Fruit fly (Drosophila melanogaster) whole organism, embryonic: Measurements from ENCODE around the gene Chpf.
A peak's percentile ranks its signal among the peaks of the same experiment; 100 is the strongest.

Experiments used
- ATbp ChIP-seq: fragments of 200-800 bp; sonication (Bioruptor generic); optimal IDR thresholded peaks from 2 replicates; lab custom pipeline; 2017; ENCODE audit warnings: missing biosample characterization, mild to moderate bottlenecking, missing genetic modification characterization, missing genetic modification reagents
- Ada2b ChIP-seq: fragments of 200-800 bp; sonication (Bioruptor generic); IDR thresholded peaks from 2 replicates; pipeline ENCODE4 v1.3.6; 2022; ENCODE audit warnings: missing biosample characterization, missing genetic modification characterization
- CG11398 ChIP-seq: fragments of 200-800 bp; sonication (Bioruptor generic); optimal IDR thresholded peaks from 2 replicates; lab custom pipeline; 2016; ENCODE audit warnings: missing biosample characterization, missing genetic modification characterization
- CG11695 ChIP-seq: fragments of 200-800 bp; sonication (Bioruptor generic); IDR thresholded peaks from 3 replicates; pipeline ENCODE4 v1.3.6; 2022; ENCODE audit warnings: missing biosample characterization, missing genetic modification characterization
- CG12071 ChIP-seq: fragments of 200-800 bp; sonication (Bioruptor generic); optimal IDR thresholded peaks from 3 replicates; lab custom pipeline; 2018; ENCODE audit warnings: missing biosample characterization, mild to moderate bottlenecking, missing genetic modification characterization
- CG12236 ChIP-seq: fragments of 200-800 bp; sonication (Bioruptor generic); optimal IDR thresholded peaks from 2 replicates; lab custom pipeline; 2016; ENCODE audit warnings: missing biosample characterization, missing genetic modification characterization
- CG13296 ChIP-seq: fragments of 200-800 bp; sonication (Bioruptor generic); optimal IDR thresholded peaks from 3 replicates; lab custom pipeline; 2018; ENCODE audit warnings: missing biosample characterization, mild to moderate bottlenecking, missing genetic modification characterization
- CG13424 ChIP-seq: fragments of 200-800 bp; sonication (Bioruptor generic); optimal IDR thresholded peaks from 2 replicates; lab custom pipeline; 2019; ENCODE audit warnings: missing biosample characterization, mild to moderate bottlenecking, missing genetic modification characterization, moderate library complexity
- CG15011 ChIP-seq: fragments of 200-800 bp; sonication (Bioruptor generic); optimal IDR thresholded peaks from 3 replicates; lab custom pipeline; 2018; ENCODE audit warnings: missing biosample characterization, mild to moderate bottlenecking, missing genetic modification characterization
- CG31441 ChIP-seq: fragments of 200-800 bp; sonication (Bioruptor generic); IDR thresholded peaks from 2 replicates; pipeline ENCODE4 v1.3.6; 2022; ENCODE audit warnings: missing biosample characterization, missing genetic modification characterization
- CG34422 ChIP-seq: fragments of 200-800 bp; sonication (Bioruptor generic); IDR thresholded peaks from 3 replicates; pipeline ENCODE4 v1.3.6; 2022; ENCODE audit warnings: missing biosample characterization, missing genetic modification characterization
- CG4360 ChIP-seq: fragments of 200-800 bp; sonication (Bioruptor generic); IDR thresholded peaks from 2 replicates; pipeline ENCODE4 v1.3.6; 2022; ENCODE audit warnings: missing biosample characterization, missing genetic modification characterization
- CG8765 ChIP-seq: fragments of 200-800 bp; sonication (Bioruptor generic); IDR thresholded peaks from 2 replicates; pipeline ENCODE4 v1.3.6; 2022; ENCODE audit warnings: missing biosample characterization, missing genetic modification characterization
- CG9817 ChIP-seq: fragments of 200-800 bp; sonication (Bioruptor generic); optimal IDR thresholded peaks from 2 replicates; lab custom pipeline; 2018; ENCODE audit warnings: missing biosample characterization, mild to moderate bottlenecking, missing genetic modification characterization, moderate library complexity
- Dad ChIP-seq: fragments of 200-800 bp; sonication (Bioruptor generic); optimal IDR thresholded peaks from 3 replicates; lab custom pipeline; 2016; ENCODE audit warnings: missing biosample characterization, missing genetic modification characterization
- Dip2 ChIP-seq: fragments of 200-800 bp; sonication (Bioruptor generic); IDR thresholded peaks from 2 replicates; pipeline ENCODE4 v1.3.6; 2022; ENCODE audit warnings: missing biosample characterization, missing genetic modification characterization
- Dll ChIP-seq: fragments of 200-800 bp; sonication (Bioruptor generic); IDR thresholded peaks from 4 replicates; pipeline ENCODE4 v1.3.6; 2022; ENCODE audit warnings: missing biosample characterization, missing genetic modification characterization; ENCODE audit not compliant: partially characterized antibody
- Dp ChIP-seq: fragments of 200-800 bp; sonication (Bioruptor generic); optimal IDR thresholded peaks from 2 replicates; lab custom pipeline; 2018; ENCODE audit warnings: missing biosample characterization, mild to moderate bottlenecking, missing genetic modification characterization, moderate library complexity
- Dref ChIP-seq: fragments of 200-800 bp; sonication (Bioruptor generic); IDR thresholded peaks from 2 replicates; pipeline ENCODE4 v1.3.6; 2022; ENCODE audit warnings: missing biosample characterization, missing genetic modification characterization
- E2f2 ChIP-seq: fragments of 200-800 bp; sonication (Bioruptor generic); IDR thresholded peaks from 2 replicates; pipeline ENCODE4 v1.3.6; 2022; ENCODE audit warnings: missing biosample characterization, missing genetic modification characterization
- Fer1 ChIP-seq: fragments of 200-800 bp; sonication (Bioruptor generic); optimal IDR thresholded peaks from 2 replicates; lab custom pipeline; 2017; ENCODE audit warnings: missing biosample characterization, mild to moderate bottlenecking, missing genetic modification characterization
- HLH54F ChIP-seq: fragments of 200-800 bp; sonication (Bioruptor generic); optimal IDR thresholded peaks from 3 replicates; lab custom pipeline; 2016; ENCODE audit warnings: missing biosample characterization, missing genetic modification characterization
- Hsf ChIP-seq: fragments of 200-800 bp; sonication (Bioruptor generic); optimal IDR thresholded peaks from 3 replicates; lab custom pipeline; 2016; ENCODE audit warnings: missing biosample characterization, missing genetic modification characterization
- Mrtf ChIP-seq: fragments of 200-800 bp; sonication (Bioruptor generic); IDR thresholded peaks from 3 replicates; pipeline ENCODE4 v1.3.6; 2022; ENCODE audit warnings: missing biosample characterization, missing genetic modification characterization
- Pdp1 ChIP-seq, 2 experiments: fragments of 200-800 bp; sonication (Bioruptor generic); optimal IDR thresholded peaks; 3 replicates each; lab custom pipeline; 2016; ENCODE audit warnings: missing biosample characterization in 2 of 2, missing genetic modification characterization in 2 of 2, mild to moderate bottlenecking in 1 of 2, moderate library complexity in 1 of 2
- Poxn ChIP-seq: fragments of 200-800 bp; sonication (Bioruptor generic); IDR thresholded peaks from 2 replicates; pipeline ENCODE4 v1.3.6; 2022; ENCODE audit warnings: missing biosample characterization, missing genetic modification characterization
- YL-1 ChIP-seq: fragments of 200-800 bp; sonication (Bioruptor generic); optimal IDR thresholded peaks from 3 replicates; lab custom pipeline; 2017; ENCODE audit warnings: missing biosample characterization, mild to moderate bottlenecking, missing genetic modification characterization
- ap ChIP-seq: fragments of 200-800 bp; sonication (Bioruptor generic); IDR thresholded peaks from 2 replicates; pipeline ENCODE4 v1.3.6; 2022; ENCODE audit warnings: missing biosample characterization, missing genetic modification characterization
- ase ChIP-seq: fragments of 200-800 bp; sonication (Bioruptor generic); IDR thresholded peaks from 3 replicates; pipeline ENCODE4 v1.3.6; 2022; ENCODE audit warnings: missing biosample characterization, missing genetic modification characterization
- bigmax ChIP-seq: fragments of 200-800 bp; sonication (Bioruptor generic); optimal IDR thresholded peaks from 2 replicates; lab custom pipeline; 2018; ENCODE audit warnings: missing biosample characterization, mild to moderate bottlenecking, missing genetic modification characterization
- bowl ChIP-seq: fragments of 200-800 bp; sonication (Bioruptor generic); IDR thresholded peaks from 2 replicates; pipeline ENCODE4 v1.3.6; 2022; ENCODE audit warnings: missing biosample characterization, missing genetic modification characterization
- corto ChIP-seq: fragments of 200-800 bp; sonication (Bioruptor generic); optimal IDR thresholded peaks from 2 replicates; lab custom pipeline; 2016; ENCODE audit warnings: missing biosample characterization, mild to moderate bottlenecking, missing genetic modification characterization, moderate library complexity
- crc ChIP-seq: fragments of 200-800 bp; sonication (Bioruptor generic); optimal IDR thresholded peaks from 2 replicates; lab custom pipeline; 2016; ENCODE audit warnings: missing biosample characterization, missing genetic modification characterization
- croc ChIP-seq: fragments of 200-800 bp; sonication (Bioruptor generic); conservative IDR thresholded peaks from 3 replicates; pipeline ENCODE4 v1.3.6; 2022; ENCODE audit warnings: missing biosample characterization, missing genetic modification characterization
- esg ChIP-seq: fragments of 200-800 bp; sonication (Bioruptor generic); conservative IDR thresholded peaks from 2 replicates; pipeline ENCODE4 v1.3.6; 2022; ENCODE audit warnings: missing biosample characterization, missing genetic modification characterization
- gro ChIP-seq: fragments of 200-800 bp; sonication (Bioruptor generic); optimal IDR thresholded peaks from 2 replicates; lab custom pipeline; 2016; ENCODE audit warnings: missing biosample characterization, missing genetic modification characterization
- h ChIP-seq: fragments of >200 bp; optimal IDR thresholded peaks from 2 replicates; lab custom pipeline; 2017
- hbn ChIP-seq: fragments of 200-800 bp; sonication (Bioruptor generic); IDR thresholded peaks from 2 replicates; pipeline ENCODE4 v1.3.6; 2022; ENCODE audit warnings: missing biosample characterization, missing genetic modification characterization; ENCODE audit not compliant: partially characterized antibody
- insv ChIP-seq, 2 experiments: fragments of 200-800 bp; sonication (Bioruptor generic); optimal IDR thresholded peaks; 3 replicates each; lab custom pipeline; 2016 to 2018; ENCODE audit warnings: missing biosample characterization in 2 of 2, missing genetic modification characterization in 2 of 2
- luna ChIP-seq: fragments of 200-800 bp; sonication (Bioruptor generic); optimal IDR thresholded peaks from 2 replicates; lab custom pipeline; 2016; ENCODE audit warnings: missing biosample characterization, missing genetic modification characterization
- nerfin-1 ChIP-seq: fragments of 200-800 bp; sonication (Bioruptor generic); optimal IDR thresholded peaks from 3 replicates; lab custom pipeline; 2019; ENCODE audit warnings: missing biosample characterization, mild to moderate bottlenecking, missing genetic modification characterization, moderate library complexity
- nerfin-2 ChIP-seq: fragments of 200-800 bp; sonication (Bioruptor generic); IDR thresholded peaks from 2 replicates; pipeline ENCODE4 v1.3.6; 2022; ENCODE audit warnings: missing biosample characterization, missing genetic modification characterization; ENCODE audit not compliant: partially characterized antibody
- otp ChIP-seq: fragments of 200-800 bp; sonication (Bioruptor generic); IDR thresholded peaks from 3 replicates; pipeline ENCODE4, ENCODE4 v1.3.6; 2022; ENCODE audit warnings: missing biosample characterization, missing genetic modification characterization
- p53 ChIP-seq: fragments of 200-800 bp; sonication (Bioruptor generic); optimal IDR thresholded peaks from 2 replicates; lab custom pipeline; 2016; ENCODE audit warnings: missing biosample characterization, missing genetic modification characterization
- pb ChIP-seq: fragments of 200-800 bp; sonication (Bioruptor generic); optimal IDR thresholded peaks from 3 replicates; lab custom pipeline; 2016; ENCODE audit warnings: missing biosample characterization, missing genetic modification characterization
- pum ChIP-seq: fragments of 200-800 bp; sonication (Bioruptor generic); optimal IDR thresholded peaks from 2 replicates; lab custom pipeline; 2016; ENCODE audit warnings: missing biosample characterization, missing genetic modification characterization
- repo ChIP-seq: fragments of 200-800 bp; sonication (Bioruptor generic); optimal IDR thresholded peaks from 2 replicates; lab custom pipeline; 2016; ENCODE audit warnings: missing biosample characterization, missing genetic modification characterization
- sim ChIP-seq: fragments of 200-800 bp; sonication (Bioruptor generic); IDR thresholded peaks from 2 replicates; pipeline ENCODE4 v1.3.6; 2022; ENCODE audit warnings: missing biosample characterization, missing genetic modification characterization
- slbo ChIP-seq: fragments of 200-800 bp; sonication (Bioruptor generic); IDR thresholded peaks from 2 replicates; pipeline ENCODE4 v1.3.6; 2022; ENCODE audit warnings: missing biosample characterization, missing genetic modification characterization
- tin ChIP-seq: fragments of 200-800 bp; sonication (Bioruptor generic); optimal IDR thresholded peaks from 3 replicates; lab custom pipeline; 2016; ENCODE audit warnings: missing biosample characterization, missing genetic modification characterization
- trh ChIP-seq: fragments of 200-800 bp; sonication (Bioruptor generic); optimal IDR thresholded peaks from 2 replicates; lab custom pipeline; 2016; ENCODE audit warnings: missing biosample characterization, missing genetic modification characterization
- unc-4 ChIP-seq: fragments of 200-800 bp; sonication (Bioruptor generic); IDR thresholded peaks from 2 replicates; pipeline ENCODE4 v1.3.6; 2022; ENCODE audit warnings: missing biosample characterization, missing genetic modification characterization; ENCODE audit not compliant: partially characterized antibody

The Chpf gene

dm6 chrX:13159481-13159880 is 47.2 kb upstream of the Chpf start, which contains the start of the genes Bap60 and CG12096 (continued):
- TF ChIP-seq bowl (GFP tag; lab: Robert Waterston, UW) (no peak), CG8765 (GFP tag; lab: Robert Waterston, UW) (peak; percentile 70), h (lab: Kevin White, UChicago) (no peak), YL-1 (GFP tag; lab: Kevin White, UChicago) (peak; percentile 82), Ada2b (GFP tag; lab: Robert Waterston, UW) (peak; percentile 50; the same call in 1 of the 2 replicates), insv (GFP tag; optimal IDR thresholded peaks at IDR 0.05; lab: Kevin White, UChicago) (peak in 1 of 2 experiments; percentile 38), Pdp1 (GFP tag; optimal IDR thresholded peaks at IDR 0.05; lab: Kevin White, UChicago) (peak in 1 of 2 experiments; percentile 82), CG12071 (no peak), ap (GFP tag; lab: Robert Waterston, UW) (no peak; the same call in 1 of the 2 replicates), nerfin-2 (peak; percentile 84), pum (peak; percentile 81), CG13296 (peak; percentile 64), HLH54F (peak; percentile 84), CG34422 (GFP tag; lab: Robert Waterston, UW) (peak; percentile 8; the same call in 1 of the 3 replicates), Hsf (peak; percentile 78), Poxn (GFP tag; lab: Robert Waterston, UW) (no peak), CG13424 (tag; lab: Kevin White, UChicago) (peak; percentile 83), p53 (GFP tag; lab: Kevin White, UChicago) (peak; percentile 37), otp (GFP tag; lab: Robert Waterston, UW) (no peak), CG4360 (GFP tag; lab: Robert Waterston, UW) (no peak), CG11398 (peak; percentile 27), unc-4 (GFP tag; lab: Robert Waterston, UW) (peak; percentile 95), trh (GFP tag; lab: Kevin White, UChicago) (no peak), esg (GFP tag; lab: Robert Waterston, UW) (peak; percentile 65), Fer1 (GFP tag; lab: Kevin White, UChicago) (peak; percentile 70), CG11695 (GFP tag; lab: Robert Waterston, UW) (0 out of 3 replicates have a peak, but pooled peaks have one; percentile 45), Dip2 (GFP tag; lab: Robert Waterston, UW) (no peak), crc (GFP tag; lab: Kevin White, UChicago) (peak; percentile 44), Dp (GFP tag; lab: Kevin White, UChicago) (peak; percentile 39), Mrtf (GFP tag; lab: Robert Waterston, UW) (peak; percentile 59; the same call in 1 of the 3 replicates), Dad (GFP tag; lab: Kevin White, UChicago) (peak; percentile 72), pb (GFP tag; lab: Kevin White, UChicago) (peak; percentile 57), bigmax (GFP tag; lab: Kevin White, UChicago) (no peak), ase (peak; percentile 29; the same call in 1 of the 3 replicates), repo (GFP tag; lab: Kevin White, UChicago) (peak; percentile 65), ATbp (no peak), nerfin-1 (peak; percentile 70), slbo (peak; percentile 80), CG15011 (no peak), tin (peak; percentile 64), croc (GFP tag; lab: Robert Waterston, UW) (peak; percentile 45; the same call in 2 of the 3 replicates), sim (GFP tag; lab: Robert Waterston, UW) (no peak), E2f2 (GFP tag; lab: Robert Waterston, UW) (peak; percentile 52), CG9817 (tag; lab: Kevin White, UChicago) (peak; percentile 85), gro (peak; percentile 86), luna (GFP tag; lab: Kevin White, UChicago) (peak; percentile 54), Dref (peak; percentile 66), CG31441 (GFP tag; lab: Robert Waterston, UW) (no peak; the same call in 1 of the 2 replicates), corto (GFP tag; lab: Kevin White, UChicago) (no peak), Dll (peak; percentile 97), CG12236 (GFP tag; lab: Kevin White, UChicago) (no peak), hbn (GFP tag; lab: Robert Waterston, UW) (peak; percentile 92)
